Fruit fly (Drosophila melanogaster) whole organism, prepupa: ENCODE measurements around the gene Fancd2.

ENCODE experiments used
- Blimp-1 ChIP-seq: fragments of 200-800 bp; sonication (Bioruptor generic); optimal IDR thresholded peaks from 3 replicates; lab custom pipeline; 2017; ENCODE audit warnings: missing biosample characterization, missing genetic modification characterization, mild to moderate bottlenecking, moderate library complexity, missing genetic modification reagents
- CG10631 ChIP-seq: fragments of 200-800 bp; sonication (Bioruptor generic); optimal IDR thresholded peaks from 2 replicates; lab custom pipeline; 2016; ENCODE audit warnings: missing biosample characterization, missing genetic modification characterization
- CG11294 ChIP-seq: fragments of 200-800 bp; sonication (Bioruptor generic); IDR thresholded peaks from 2 replicates; pipeline ENCODE4 v1.3.6; 2022; ENCODE audit warnings: missing biosample characterization, missing genetic modification characterization
- CG11762 ChIP-seq: fragments of 200-800 bp; sonication (Bioruptor generic); optimal IDR thresholded peaks from 3 replicates; lab custom pipeline; 2016; ENCODE audit warnings: missing biosample characterization, missing genetic modification characterization; ENCODE audit not compliant: insufficient read depth
- CG15336 ChIP-seq: fragments of 200-800 bp; sonication (Bioruptor generic); IDR thresholded peaks from 2 replicates; pipeline ENCODE4 v1.3.6; 2022; ENCODE audit warnings: missing biosample characterization, missing genetic modification characterization
- CG1621 ChIP-seq: fragments of 200-800 bp; sonication (Bioruptor generic); optimal IDR thresholded peaks from 3 replicates; lab custom pipeline; 2018; ENCODE audit warnings: missing biosample characterization, mild to moderate bottlenecking, missing genetic modification characterization
- CG16779 ChIP-seq: fragments of 200-800 bp; sonication (Bioruptor generic); optimal IDR thresholded peaks from 3 replicates; lab custom pipeline; 2017; ENCODE audit warnings: missing biosample characterization, mild to moderate bottlenecking, missing genetic modification characterization
- CG3032 ChIP-seq: fragments of 200-800 bp; optimal IDR thresholded peaks from 2 replicates; lab custom pipeline; 2019; ENCODE audit warnings: missing biosample characterization, mild to moderate bottlenecking, missing genetic modification characterization, moderate library complexity
- CG31627 ChIP-seq: fragments of 200-800 bp; sonication (Bioruptor generic); optimal IDR thresholded peaks from 3 replicates; lab custom pipeline; 2016; ENCODE audit warnings: missing biosample characterization, missing genetic modification characterization
- CG32006 ChIP-seq: fragments of 200-800 bp; sonication (Bioruptor generic); optimal IDR thresholded peaks from 3 replicates; lab custom pipeline; 2017; ENCODE audit warnings: missing biosample characterization, mild to moderate bottlenecking, missing genetic modification characterization
- CG3919 ChIP-seq: fragments of 200-800 bp; sonication (Bioruptor generic); optimal IDR thresholded peaks from 3 replicates; lab custom pipeline; 2016; ENCODE audit warnings: missing biosample characterization, missing genetic modification characterization
- CG4318 ChIP-seq: fragments of 200-800 bp; sonication (Bioruptor generic); optimal IDR thresholded peaks from 3 replicates; lab custom pipeline; 2017; ENCODE audit warnings: missing biosample characterization, mild to moderate bottlenecking, missing genetic modification characterization
- CG6163 ChIP-seq: fragments of 200-800 bp; sonication (Bioruptor generic); IDR thresholded peaks from 3 replicates; pipeline ENCODE4 v1.3.6; 2022; ENCODE audit warnings: missing biosample characterization, missing genetic modification characterization
- CG6792 ChIP-seq: fragments of 200-800 bp; sonication (Bioruptor generic); optimal IDR thresholded peaks from 3 replicates; lab custom pipeline; 2016; ENCODE audit warnings: missing biosample characterization, missing genetic modification characterization
- CG6808 ChIP-seq: fragments of 200-800 bp; sonication (Bioruptor generic); optimal IDR thresholded peaks from 3 replicates; lab custom pipeline; 2017; ENCODE audit warnings: missing biosample characterization, missing genetic modification characterization, mild to moderate bottlenecking, moderate library complexity, missing genetic modification reagents
- CG7368 ChIP-seq: fragments of 200-800 bp; sonication (Bioruptor generic); optimal IDR thresholded peaks from 3 replicates; lab custom pipeline; 2016; ENCODE audit warnings: missing biosample characterization, missing genetic modification characterization
- CG8119 ChIP-seq: fragments of 200-800 bp; sonication (Bioruptor generic); IDR thresholded peaks from 3 replicates; pipeline ENCODE4 v1.3.6; 2022; ENCODE audit warnings: missing biosample characterization, missing genetic modification characterization
- CG8632 ChIP-seq: fragments of 200-800 bp; sonication (Bioruptor generic); optimal IDR thresholded peaks from 3 replicates; lab custom pipeline; 2016; ENCODE audit warnings: missing biosample characterization, missing genetic modification characterization
- CG9139 ChIP-seq: fragments of 200-800 bp; sonication (Bioruptor generic); optimal IDR thresholded peaks from 3 replicates; lab custom pipeline; 2017; ENCODE audit warnings: missing biosample characterization, mild to moderate bottlenecking, missing genetic modification characterization
- Eip75B ChIP-seq: fragments of 200-800 bp; sonication (Bioruptor generic); optimal IDR thresholded peaks from 3 replicates; lab custom pipeline; 2016; ENCODE audit warnings: missing biosample characterization, missing genetic modification characterization
- Eip78C ChIP-seq: fragments of 200-800 bp; sonication (Bioruptor generic); peaks from one replicate; lab custom pipeline; 2016; ENCODE audit warnings: missing biosample characterization, missing genetic modification characterization
- Eip93F ChIP-seq: fragments of 200-800 bp; sonication (Bioruptor generic); optimal IDR thresholded peaks from 2 replicates; lab custom pipeline; 2016; ENCODE audit warnings: missing biosample characterization, mild to moderate bottlenecking, missing genetic modification characterization
- Ets96B ChIP-seq: fragments of 200-800 bp; optimal IDR thresholded peaks from 2 replicates; lab custom pipeline; 2019; ENCODE audit warnings: missing biosample characterization, mild to moderate bottlenecking, missing genetic modification characterization, moderate library complexity
- Gug ChIP-seq: fragments of 200-800 bp; sonication (Bioruptor generic); IDR thresholded peaks from 2 replicates; pipeline ENCODE4 v1.3.6; 2022; ENCODE audit warnings: missing biosample characterization, missing genetic modification characterization
- Hr4 ChIP-seq: fragments of 200-800 bp; sonication (Bioruptor generic); optimal IDR thresholded peaks from 3 replicates; lab custom pipeline; 2016; ENCODE audit warnings: missing biosample characterization, missing genetic modification characterization
- Smox ChIP-seq: fragments of 200-800 bp; sonication (Bioruptor generic); optimal IDR thresholded peaks from 3 replicates; lab custom pipeline; 2016; ENCODE audit warnings: missing biosample characterization, missing genetic modification characterization
- Sox102F ChIP-seq: fragments of 200-800 bp; sonication (Bioruptor generic); optimal IDR thresholded peaks from 2 replicates; lab custom pipeline; 2016; ENCODE audit warnings: missing biosample characterization, mild to moderate bottlenecking, missing genetic modification characterization
- Sox14 ChIP-seq: fragments of 200-800 bp; sonication (Bioruptor generic); optimal IDR thresholded peaks from 3 replicates; lab custom pipeline; 2016; ENCODE audit warnings: missing biosample characterization, missing genetic modification characterization
- cyc ChIP-seq: fragments of 200-800 bp; sonication (Bioruptor generic); optimal IDR thresholded peaks from 3 replicates; lab custom pipeline; 2016; ENCODE audit warnings: missing biosample characterization, missing genetic modification characterization
- dac ChIP-seq: fragments of 200-800 bp; sonication (Bioruptor generic); optimal IDR thresholded peaks from 2 replicates; lab custom pipeline; 2017; ENCODE audit warnings: missing biosample characterization, mild to moderate bottlenecking, missing genetic modification characterization
- dsx ChIP-seq: fragments of 200-800 bp; optimal IDR thresholded peaks from 3 replicates; lab custom pipeline; 2019; ENCODE audit warnings: missing biosample characterization, mild to moderate bottlenecking, missing genetic modification characterization, moderate library complexity; ENCODE audit not compliant: poor library complexity, severe bottlenecking
- eg ChIP-seq: fragments of 200-800 bp; sonication (Bioruptor generic); IDR thresholded peaks from 3 replicates; pipeline ENCODE4 v1.3.6; 2022; ENCODE audit warnings: missing biosample characterization, missing genetic modification characterization
- esn ChIP-seq: fragments of 200-800 bp; sonication (Bioruptor generic); optimal IDR thresholded peaks from 2 replicates; lab custom pipeline; 2016; ENCODE audit warnings: missing biosample characterization, mild to moderate bottlenecking, missing genetic modification characterization, moderate library complexity
- fd85E ChIP-seq: fragments of 200-800 bp; sonication (Bioruptor generic); optimal IDR thresholded peaks from 3 replicates; lab custom pipeline; 2016; ENCODE audit warnings: missing biosample characterization, missing genetic modification characterization
- lz ChIP-seq: fragments of 200-800 bp; sonication (Bioruptor generic); optimal IDR thresholded peaks from 3 replicates; lab custom pipeline; 2016; ENCODE audit warnings: missing biosample characterization, missing genetic modification characterization
- net ChIP-seq: fragments of 200-800 bp; sonication (Bioruptor generic); optimal IDR thresholded peaks from 3 replicates; lab custom pipeline; 2016; ENCODE audit warnings: missing biosample characterization, missing genetic modification characterization
- pdm3 ChIP-seq: fragments of 200-800 bp; sonication (Bioruptor generic); optimal IDR thresholded peaks from 3 replicates; lab custom pipeline; 2016; ENCODE audit warnings: missing biosample characterization, missing genetic modification characterization
- spab ChIP-seq: fragments of 200-800 bp; sonication (Bioruptor generic); optimal IDR thresholded peaks from 2 replicates; lab custom pipeline; 2017; ENCODE audit warnings: missing biosample characterization, mild to moderate bottlenecking, missing genetic modification characterization, missing genetic modification reagents
- svp ChIP-seq: fragments of 200-800 bp; sonication (Bioruptor generic); peaks from one replicate; lab custom pipeline; 2016; ENCODE audit warnings: missing biosample characterization, missing genetic modification characterization
- topi ChIP-seq: fragments of 200-800 bp; sonication (Bioruptor generic); optimal IDR thresholded peaks from 3 replicates; lab custom pipeline; 2016; ENCODE audit warnings: missing biosample characterization, missing genetic modification characterization
- vri ChIP-seq: fragments of 200-800 bp; sonication (Bioruptor generic); optimal IDR thresholded peaks from 3 replicates; lab custom pipeline; 2016; ENCODE audit warnings: missing biosample characterization, mild to moderate bottlenecking, missing genetic modification characterization

Fancd2 gene

dm6 chr3R:20773174-20773573, 42.8 kb downstream of the Fancd2 start (continued):
- TF ChIP-seq dsx (GFP tag; lab: Kevin White, UChicago) (peak; percentile 31), lz (peak; percentile 27), Gug (GFP tag; lab: Robert Waterston, UW) (no peak), Smox (GFP tag; lab: Kevin White, UChicago) (no peak), CG8632 (GFP tag; lab: Kevin White, UChicago) (no peak), CG16779 (tag; lab: Kevin White, UChicago) (no peak), Sox102F (GFP tag; lab: Kevin White, UChicago) (peak; percentile 8), dac (GFP tag; lab: Kevin White, UChicago) (no peak)

- TF ChIP-seq Smox (GFP tag; lab: Kevin White, UChicago) (no peak), CG11762 (GFP tag; lab: Kevin White, UChicago) (no peak), CG6808 (GFP tag; lab: Kevin White, UChicago) (no peak), vri (GFP tag; lab: Kevin White, UChicago) (peak; percentile 18), Sox14 (GFP tag; lab: Kevin White, UChicago) (no peak), Eip75B (GFP tag; lab: Kevin White, UChicago) (no peak), CG1621 (tag; lab: Kevin White, UChicago) (no peak)
These were observed 43.4 kb downstream of the Fancd2 start, which contains the start of gene Takl1 for dm6 chr3R:20772543-20772942. Takl1 (minus strand) TSS chr3R:20772601.

- TF ChIP-seq Eip78C (GFP tag; lab: Kevin White, UChicago) (peak; percentile 63), svp (GFP tag; lab: Kevin White, UChicago) (peak; percentile 93), Ets96B (tag; lab: Kevin White, UChicago) (no peak), CG31627 (GFP tag; lab: Kevin White, UChicago) (no peak), CG10631 (GFP tag; lab: Kevin White, UChicago) (peak; percentile 13)
These were observed 49.9 kb downstream of the Fancd2 start for dm6 chr3R:20766156-20766486.

- TF ChIP-seq Blimp-1 (GFP tag; lab: Kevin White, UChicago) (peak; percentile 7), CG31627 (GFP tag; lab: Kevin White, UChicago) (peak; percentile 58), CG9139 (GFP tag; lab: Kevin White, UChicago) (no peak), eg (GFP tag; lab: Robert Waterston, UW) (peak; percentile 76), lz (peak; percentile 58), CG7368 (GFP tag; lab: Kevin White, UChicago) (no peak), CG32006 (no peak), Gug (GFP tag; lab: Robert Waterston, UW) (no peak), Eip78C (GFP tag; lab: Kevin White, UChicago) (peak; percentile 81), Hr4 (GFP tag; lab: Kevin White, UChicago) (no peak), CG15336 (peak; percentile 33; the same call in 1 of the 2 replicates), CG3032 (no peak), topi (peak; percentile 41), Sox14 (GFP tag; lab: Kevin White, UChicago) (peak; percentile 40), CG10631 (GFP tag; lab: Kevin White, UChicago) (no peak), esn (GFP tag; lab: Kevin White, UChicago) (peak; percentile 65), fd85E (no peak), CG6792 (GFP tag; lab: Kevin White, UChicago) (peak; percentile 41), CG8632 (GFP tag; lab: Kevin White, UChicago) (no peak), CG3919 (GFP tag; lab: Kevin White, UChicago) (no peak), net (GFP tag; lab: Kevin White, UChicago) (no peak), dsx (GFP tag; lab: Kevin White, UChicago) (peak; percentile 84), CG4318 (GFP tag; lab: Kevin White, UChicago) (no peak), spab (GFP tag; lab: Kevin White, UChicago) (no peak), CG8119 (peak; percentile 48), cyc (GFP tag; lab: Kevin White, UChicago) (peak; percentile 59), Ets96B (tag; lab: Kevin White, UChicago) (no peak), CG6163 (GFP tag; lab: Robert Waterston, UW) (no peak; the same call in 2 of the 3 replicates), Sox102F (GFP tag; lab: Kevin White, UChicago) (peak; percentile 46), CG11294 (GFP tag; lab: Robert Waterston, UW) (no peak), CG11762 (GFP tag; lab: Kevin White, UChicago) (no peak), vri (GFP tag; lab: Kevin White, UChicago) (peak; percentile 92), svp (GFP tag; lab: Kevin White, UChicago) (peak; percentile 98), CG16779 (tag; lab: Kevin White, UChicago) (peak; percentile 10), Eip93F (peak; percentile 31), CG1621 (tag; lab: Kevin White, UChicago) (no peak), pdm3 (GFP tag; lab: Kevin White, UChicago) (no peak)
These were observed 50.5 kb downstream of the Fancd2 start for dm6 chr3R:20765302-20766155.
